Worm (Caenorhabditis elegans): Measurements from ENCODE around the gene sre-44.

sre-44 gene

ce11 chrII:13976161-13976560, 26.8 kb downstream of the sre-44 start, which contains the start of gene Y39G8B.2 (continued):
- TF ChIP-seq zfp-3 (GFP tag; conservative IDR thresholded peaks at IDR 0.05) (peak; percentile 56; the same call in 1 of the 2 replicates), hmg-1.1 (GFP tag; IDR thresholded peaks at IDR 0.05) (peak; percentile 92), Y75B8A.6 (GFP tag; IDR thresholded peaks at IDR 0.05) (no peak), snpc-1.2 (GFP tag; IDR thresholded peaks at IDR 0.05) (peak; percentile 51; the same call in 1 of the 2 replicates), unc-130 (GFP tag; optimal IDR thresholded peaks at IDR 0.05) (no peak), nhr-76 (tag; optimal IDR thresholded peaks at IDR 0.05) (no peak), lsy-2 (tag; optimal IDR thresholded peaks at IDR 0.05) (peak; percentile 64 to 93), lin-39 (tag; optimal IDR thresholded peaks at IDR 0.05) (no peak), ztf-11 (tag; optimal IDR thresholded peaks at IDR 0.05) (no peak), nhr-25 (tag; optimal IDR thresholded peaks at IDR 0.05; ENCODE audit: borderline replicate concordance, insufficient read depth) (peak; percentile 66), madf-5 (GFP tag; IDR thresholded peaks at IDR 0.05) (no peak), nhr-48 (tag; optimal IDR thresholded peaks at IDR 0.05) (no peak), aha-1 (tag) (peak; percentile 98), nhr-42 (GFP tag; IDR thresholded peaks at IDR 0.05) (peak; percentile 88), hlh-30 (tag; optimal IDR thresholded peaks at IDR 0.05; ENCODE audit: insufficient read depth) (peak; percentile 72), hlh-11 (tag; optimal IDR thresholded peaks at IDR 0.05) (peak; percentile 81), zfp-2 (tag; optimal IDR thresholded peaks at IDR 0.05) (peak; percentile 14), dmd-6 (GFP tag; IDR thresholded peaks at IDR 0.05) (peak; percentile 72), nhr-10 (tag; optimal IDR thresholded peaks at IDR 0.05) (no peak), nhr-77 (tag; optimal IDR thresholded peaks at IDR 0.05) (peak; percentile 98), F44E2.7 (GFP tag; IDR thresholded peaks at IDR 0.05) (no peak), mes-2 (tag; optimal IDR thresholded peaks at IDR 0.05; ENCODE audit: poor library complexity, severe bottlenecking) (peak; percentile 90), tra-1 (GFP tag; IDR thresholded peaks at IDR 0.05) (peak; percentile 75; the same call in 1 of the 2 replicates), lin-29 (GFP tag; IDR thresholded peaks at IDR 0.05) (peak; percentile 37; the same call in 1 of the 2 replicates), lin-1 (GFP tag; IDR thresholded peaks at IDR 0.05) (0 out of 2 replicates have a peak, but pooled peaks have one; percentile 16)

DNA sequence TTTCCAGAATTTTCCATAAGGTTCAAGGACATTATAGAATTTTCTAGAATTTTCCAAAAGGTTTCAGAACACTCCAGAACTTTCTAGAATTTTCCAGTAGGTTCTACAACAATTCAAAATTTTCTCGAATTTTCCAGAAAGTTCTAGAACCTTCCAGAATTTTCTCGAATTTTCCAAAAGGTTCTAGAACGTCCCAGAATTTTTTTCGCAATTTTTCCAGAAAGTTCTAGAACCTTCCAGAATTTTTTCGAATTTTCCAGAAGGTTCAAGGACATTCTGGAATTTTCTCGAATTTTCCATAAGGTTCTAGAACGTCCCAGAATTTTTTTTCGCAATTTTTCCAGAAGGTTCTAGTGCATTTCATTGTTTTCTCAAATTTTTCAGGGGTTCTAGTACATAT, 28.3 kb downstream of the sre-44 start:
- TF ChIP-seq dmd-6 (GFP tag; IDR thresholded peaks at IDR 0.05): no peak

DNA sequence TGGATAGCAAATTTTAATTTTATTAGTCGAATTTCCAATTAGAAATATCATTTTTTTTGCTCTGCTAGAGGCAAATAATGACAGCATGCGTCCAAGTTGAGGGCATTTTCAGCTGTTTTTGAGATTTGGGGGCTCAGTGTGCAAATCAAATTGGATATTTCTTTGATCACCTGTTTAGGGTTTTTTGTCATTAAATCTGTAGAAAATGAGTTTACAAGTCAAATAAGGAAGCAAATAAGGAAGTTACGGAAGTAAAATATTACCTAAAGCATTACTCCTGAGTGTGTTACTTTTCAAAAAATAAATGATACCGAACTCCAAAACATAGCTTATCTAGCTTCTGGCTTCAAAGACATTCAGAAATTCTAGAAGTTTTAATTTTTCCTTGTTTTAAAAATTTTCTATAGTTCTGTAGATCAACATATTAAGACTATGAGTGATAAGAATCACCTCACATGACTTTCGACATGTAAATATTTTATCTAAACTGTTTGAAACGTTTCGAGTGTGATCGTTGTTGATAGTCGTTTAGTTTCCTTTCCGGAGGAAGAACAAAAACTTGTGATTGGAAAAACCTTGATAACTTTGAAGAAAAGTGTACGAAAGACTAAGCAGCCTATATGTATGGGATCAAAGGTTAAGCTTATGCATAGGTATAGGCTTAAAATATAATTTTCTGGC, 30.6 kb downstream of the sre-44 start, which contains the start of gene sre-48:
sre-48 (minus strand) TSS at position 51 of the 681 bp plus-strand sequence.
- TF ChIP-seq hif-1 (tag; optimal IDR thresholded peaks at IDR 0.05): no peak
- peak; percentile 43 for TF ChIP-seq hlh-30 (tag; optimal IDR thresholded peaks at IDR 0.05; ENCODE audit: insufficient read depth)
- no peak for TF ChIP-seq lin-38 (GFP tag; IDR thresholded peaks at IDR 0.05)
- no peak for TF ChIP-seq fkh-10 (GFP tag; optimal IDR thresholded peaks at IDR 0.05)
- TF ChIP-seq pqm-1 (tag; optimal IDR thresholded peaks at IDR 0.05): peak; percentile 51
- no peak for TF ChIP-seq unc-130 (GFP tag; optimal IDR thresholded peaks at IDR 0.05)
- no peak for TF ChIP-seq ZK337.2 (GFP tag; IDR thresholded peaks at IDR 0.05)
- TF ChIP-seq unc-39 (tag; optimal IDR thresholded peaks at IDR 0.05): no peak
- TF ChIP-seq fos-1 (tag; optimal IDR thresholded peaks at IDR 0.05): no peak
- peak; percentile 40 for TF ChIP-seq nhr-28 (tag; optimal IDR thresholded peaks at IDR 0.05)
- TF ChIP-seq nhr-10 (tag; optimal IDR thresholded peaks at IDR 0.05): no peak
- no peak for TF ChIP-seq ceh-62 (tag; optimal IDR thresholded peaks at IDR 0.05)
- no peak for TF ChIP-seq dmd-9 (GFP tag; IDR thresholded peaks at IDR 0.05)
- TF ChIP-seq aha-1 (tag): peak; percentile 35
- TF ChIP-seq ama-1 (optimal IDR thresholded peaks at IDR 0.05): no peak
- no peak for TF ChIP-seq spr-1 (tag; optimal IDR thresholded peaks at IDR 0.05)
- no peak for TF ChIP-seq lin-13 (GFP tag; optimal IDR thresholded peaks at IDR 0.05)
- no peak for TF ChIP-seq ZK546.5 (tag; optimal IDR thresholded peaks at IDR 0.05)
- TF ChIP-seq arid-1 (GFP tag; conservative IDR thresholded peaks at IDR 0.05): no peak
- TF ChIP-seq ztf-7 (tag; optimal IDR thresholded peaks at IDR 0.05): no peak
- no peak for TF ChIP-seq jun-1 (tag; optimal IDR thresholded peaks at IDR 0.05)
- TF ChIP-seq dve-1 (tag; optimal IDR thresholded peaks at IDR 0.05; ENCODE audit: insufficient read depth): peak; percentile 61
- no peak for TF ChIP-seq F44E2.7 (GFP tag; IDR thresholded peaks at IDR 0.05)
- TF ChIP-seq vab-7 (GFP tag; IDR thresholded peaks at IDR 0.05): no peak
- no peak for TF ChIP-seq ceh-28 (tag; optimal IDR thresholded peaks at IDR 0.05)
- no peak for TF ChIP-seq set-16 (GFP tag; IDR thresholded peaks at IDR 0.05)
- TF ChIP-seq sdz-12 (GFP tag; optimal IDR thresholded peaks at IDR 0.05): no peak
- TF ChIP-seq R02D3.7 (tag; optimal IDR thresholded peaks at IDR 0.05): no peak
